Worm (Caenorhabditis elegans): ENCODE data around the gene ZK632.12.

- TF ChIP-seq ztf-23 (GFP tag; IDR thresholded peaks at IDR 0.05) (no peak), flt-1 (GFP tag; IDR thresholded peaks at IDR 0.05) (no peak), cog-1 (tag; optimal IDR thresholded peaks at IDR 0.05) (no peak), tab-1 (GFP tag; IDR thresholded peaks at IDR 0.05) (no peak)
Observed at ce11 chrIII:9822942-9823341, 7.7 kb upstream of the ZK632.12 start, which contains the start of gene arl-5.
